Fruit fly (Drosophila melanogaster) whole organism, embryonic: Measurements from ENCODE around the gene Cep290.

Source experiments
- ATbp ChIP-seq: fragments of 200-800 bp; sonication (Bioruptor generic); optimal IDR thresholded peaks from 2 replicates; lab custom pipeline; 2017; ENCODE audit warnings: missing biosample characterization, mild to moderate bottlenecking, missing genetic modification characterization, missing genetic modification reagents
- Abd-B ChIP-seq: fragments of 200-800 bp; sonication (Bioruptor generic); optimal IDR thresholded peaks from 2 replicates; lab custom pipeline; 2018; ENCODE audit warnings: missing biosample characterization, mild to moderate bottlenecking, missing genetic modification characterization, moderate library complexity
- CG10654 ChIP-seq: fragments of 200-800 bp; sonication (Bioruptor generic); optimal IDR thresholded peaks from 2 replicates; lab custom pipeline; 2016; ENCODE audit warnings: missing biosample characterization, missing genetic modification characterization
- CG11504 ChIP-seq: fragments of 200-800 bp; sonication (Bioruptor generic); optimal IDR thresholded peaks from 3 replicates; lab custom pipeline; 2019; ENCODE audit warnings: missing biosample characterization, mild to moderate bottlenecking, missing genetic modification characterization, moderate library complexity
- CG12236 ChIP-seq: fragments of 200-800 bp; sonication (Bioruptor generic); optimal IDR thresholded peaks from 2 replicates; lab custom pipeline; 2016; ENCODE audit warnings: missing biosample characterization, missing genetic modification characterization
- CG16863 ChIP-seq: fragments of 200-800 bp; sonication (Bioruptor generic); optimal IDR thresholded peaks from 3 replicates; lab custom pipeline; 2016; ENCODE audit warnings: missing biosample characterization, missing genetic modification characterization
- CG17186 ChIP-seq: fragments of 200-800 bp; sonication (Bioruptor generic); optimal IDR thresholded peaks from 3 replicates; lab custom pipeline; 2017; ENCODE audit warnings: missing biosample characterization, missing genetic modification reagents, missing genetic modification characterization
- CG17361 ChIP-seq: fragments of 200-800 bp; sonication (Bioruptor generic); IDR thresholded peaks from 3 replicates; pipeline ENCODE4 v1.3.6; 2022; ENCODE audit warnings: missing biosample characterization, missing genetic modification characterization
- CG17829 ChIP-seq: fragments of 200-800 bp; optimal IDR thresholded peaks from 2 replicates; lab custom pipeline; 2019; ENCODE audit warnings: missing biosample characterization, mild to moderate bottlenecking, missing genetic modification characterization, moderate library complexity
- CG18262 ChIP-seq: fragments of 200-800 bp; optimal IDR thresholded peaks from 3 replicates; lab custom pipeline; 2019; ENCODE audit warnings: missing biosample characterization, mild to moderate bottlenecking, missing genetic modification characterization, moderate library complexity
- CG30403 ChIP-seq: fragments of 200-800 bp; sonication (Bioruptor generic); optimal IDR thresholded peaks from 3 replicates; lab custom pipeline; 2016; ENCODE audit warnings: missing biosample characterization, missing genetic modification characterization
- CG3838 ChIP-seq: fragments of 200-800 bp; sonication (Bioruptor generic); optimal IDR thresholded peaks from 3 replicates; lab custom pipeline; 2016; ENCODE audit warnings: missing biosample characterization, missing genetic modification characterization
- CG4707 ChIP-seq: fragments of 200-800 bp; sonication (Bioruptor generic); optimal IDR thresholded peaks from 2 replicates; lab custom pipeline; 2018; ENCODE audit warnings: missing biosample characterization, mild to moderate bottlenecking, missing genetic modification characterization, moderate library complexity
- CG6654 ChIP-seq: fragments of 200-800 bp; sonication (Bioruptor generic); optimal IDR thresholded peaks from 2 replicates; lab custom pipeline; 2017; ENCODE audit warnings: missing biosample characterization, mild to moderate bottlenecking, missing genetic modification characterization
- CG6791 ChIP-seq: fragments of 200-800 bp; sonication (Bioruptor generic); IDR thresholded peaks from 3 replicates; pipeline ENCODE4 v1.3.6; 2022; ENCODE audit warnings: missing biosample characterization, missing genetic modification characterization; ENCODE audit not compliant: partially characterized antibody
- CG6813 ChIP-seq: fragments of 200-800 bp; sonication (Bioruptor generic); optimal IDR thresholded peaks from 2 replicates; lab custom pipeline; 2017; ENCODE audit warnings: missing biosample characterization, missing genetic modification characterization, mild to moderate bottlenecking, moderate library complexity, missing genetic modification reagents
- CG7372 ChIP-seq: fragments of 200-800 bp; sonication (Bioruptor generic); IDR thresholded peaks from 2 replicates; pipeline ENCODE4 v1.3.6; 2022; ENCODE audit warnings: missing biosample characterization, missing genetic modification characterization
- CG7745 ChIP-seq: fragments of 200-800 bp; sonication (Bioruptor generic); optimal IDR thresholded peaks from 2 replicates; lab custom pipeline; 2018; ENCODE audit warnings: missing biosample characterization, mild to moderate bottlenecking, missing genetic modification characterization, moderate library complexity
- CG7839 ChIP-seq: fragments of 200-800 bp; sonication (Bioruptor generic); optimal IDR thresholded peaks from 3 replicates; lab custom pipeline; 2018; ENCODE audit warnings: missing biosample characterization, mild to moderate bottlenecking, missing genetic modification characterization, moderate library complexity
- CG8388 ChIP-seq: fragments of 200-800 bp; sonication (Bioruptor generic); optimal IDR thresholded peaks from 2 replicates; lab custom pipeline; 2019; ENCODE audit warnings: missing biosample characterization, mild to moderate bottlenecking, missing genetic modification characterization, moderate library complexity
- CG9876 ChIP-seq: fragments of 200-800 bp; sonication (Bioruptor generic); optimal IDR thresholded peaks from 2 replicates; lab custom pipeline; 2016; ENCODE audit warnings: missing biosample characterization, missing genetic modification characterization
- CTCF ChIP-seq: fragments of 200-800 bp; sonication (Bioruptor generic); optimal IDR thresholded peaks from 2 replicates; lab custom pipeline; 2017; ENCODE audit warnings: missing biosample characterization, mild to moderate bottlenecking, missing genetic modification characterization, moderate library complexity
- Doc2 ChIP-seq: fragments of 200-800 bp; sonication (Bioruptor generic); IDR thresholded peaks from 2 replicates; pipeline ENCODE4 v1.3.6; 2022; ENCODE audit warnings: missing biosample characterization, missing genetic modification characterization
- Dp ChIP-seq: fragments of 200-800 bp; sonication (Bioruptor generic); optimal IDR thresholded peaks from 2 replicates; lab custom pipeline; 2018; ENCODE audit warnings: missing biosample characterization, mild to moderate bottlenecking, missing genetic modification characterization, moderate library complexity
- ERR ChIP-seq: fragments of 200-800 bp; sonication (Bioruptor generic); optimal IDR thresholded peaks from 2 replicates; lab custom pipeline; 2016; ENCODE audit warnings: missing biosample characterization, missing genetic modification characterization
- Gsc ChIP-seq: fragments of 200-800 bp; sonication (Bioruptor generic); IDR thresholded peaks from 2 replicates; pipeline ENCODE4 v1.3.6; 2022; ENCODE audit warnings: missing biosample characterization, missing genetic modification characterization
- MESR4 ChIP-seq: fragments of 200-800 bp; sonication (Bioruptor generic); optimal IDR thresholded peaks from 2 replicates; lab custom pipeline; 2018; ENCODE audit warnings: missing biosample characterization, mild to moderate bottlenecking, missing genetic modification characterization, moderate library complexity
- Poxn ChIP-seq: fragments of 200-800 bp; sonication (Bioruptor generic); IDR thresholded peaks from 2 replicates; pipeline ENCODE4 v1.3.6; 2022; ENCODE audit warnings: missing biosample characterization, missing genetic modification characterization
- Rfx ChIP-seq: fragments of 200-800 bp; sonication (Bioruptor generic); IDR thresholded peaks from 2 replicates; pipeline ENCODE4 v1.3.6; 2022; ENCODE audit warnings: missing biosample characterization, missing genetic modification characterization
- Taf1 ChIP-seq: fragments of 200-800 bp; sonication (Bioruptor generic); IDR thresholded peaks from 2 replicates; pipeline ENCODE4 v1.3.6; 2022; ENCODE audit warnings: missing biosample characterization, missing genetic modification characterization
- YL-1 ChIP-seq: fragments of 200-800 bp; sonication (Bioruptor generic); optimal IDR thresholded peaks from 3 replicates; lab custom pipeline; 2017; ENCODE audit warnings: missing biosample characterization, mild to moderate bottlenecking, missing genetic modification characterization
- abd-A ChIP-seq: fragments of 200-800 bp; sonication (Bioruptor generic); optimal IDR thresholded peaks from 3 replicates; lab custom pipeline; 2019; ENCODE audit warnings: missing biosample characterization, mild to moderate bottlenecking, missing genetic modification characterization, moderate library complexity
- ato ChIP-seq: fragments of 200-800 bp; sonication (Bioruptor generic); IDR thresholded peaks from 2 replicates; pipeline ENCODE4 v1.3.6; 2022; ENCODE audit warnings: missing biosample characterization, missing genetic modification characterization; ENCODE audit not compliant: partially characterized antibody
- bcd ChIP-seq: fragments of 200-800 bp; sonication (Bioruptor generic); optimal IDR thresholded peaks from 2 replicates; lab custom pipeline; 2017; ENCODE audit warnings: missing biosample characterization, mild to moderate bottlenecking, missing genetic modification characterization
- chif ChIP-seq, 2 experiments: fragments of 200-800 bp; sonication (Bioruptor generic); optimal IDR thresholded peaks; 3 replicates each; lab custom pipeline; 2016; ENCODE audit warnings: missing biosample characterization in 2 of 2, missing genetic modification characterization in 2 of 2
- ems ChIP-seq: fragments of 200-800 bp; sonication (Bioruptor generic); optimal IDR thresholded peaks from 3 replicates; lab custom pipeline; 2016; ENCODE audit warnings: missing biosample characterization, missing genetic modification characterization
- exex ChIP-seq: fragments of 200-800 bp; sonication (Bioruptor generic); optimal IDR thresholded peaks from 4 replicates; lab custom pipeline; 2018; ENCODE audit warnings: missing biosample characterization, mild to moderate bottlenecking, missing genetic modification characterization, moderate library complexity
- fd3F ChIP-seq: fragments of 200-800 bp; sonication (Bioruptor generic); optimal IDR thresholded peaks from 2 replicates; lab custom pipeline; 2018; ENCODE audit warnings: missing biosample characterization, mild to moderate bottlenecking, missing genetic modification characterization, moderate library complexity
- fu2 ChIP-seq: fragments of 200-800 bp; sonication (Bioruptor generic); optimal IDR thresholded peaks from 2 replicates; lab custom pipeline; 2016; ENCODE audit warnings: missing biosample characterization, missing genetic modification characterization
- gce ChIP-seq: fragments of 200-800 bp; sonication (Bioruptor generic); IDR thresholded peaks from 3 replicates; pipeline ENCODE4 v1.3.6; 2022; ENCODE audit warnings: missing biosample characterization, missing genetic modification characterization
- gem ChIP-seq: fragments of 200-800 bp; sonication (Bioruptor generic); optimal IDR thresholded peaks from 2 replicates; lab custom pipeline; 2019; ENCODE audit warnings: missing biosample characterization, mild to moderate bottlenecking, missing genetic modification characterization, moderate library complexity
- hbn ChIP-seq: fragments of 200-800 bp; sonication (Bioruptor generic); IDR thresholded peaks from 2 replicates; pipeline ENCODE4 v1.3.6; 2022; ENCODE audit warnings: missing biosample characterization, missing genetic modification characterization; ENCODE audit not compliant: partially characterized antibody
- jumu ChIP-seq: fragments of 200-800 bp; sonication (Bioruptor generic); optimal IDR thresholded peaks from 3 replicates; lab custom pipeline; 2016; ENCODE audit warnings: missing biosample characterization, missing genetic modification characterization
- kni ChIP-seq: fragments of 200-800 bp; sonication (Bioruptor generic); optimal IDR thresholded peaks from 3 replicates; lab custom pipeline; 2017; ENCODE audit warnings: mild to moderate bottlenecking, missing biosample characterization, missing genetic modification reagents, missing genetic modification characterization
- lilli ChIP-seq: fragments of 200-800 bp; sonication (Bioruptor generic); optimal IDR thresholded peaks from 3 replicates; lab custom pipeline; 2016; ENCODE audit warnings: missing biosample characterization, missing genetic modification characterization
- nerfin-2 ChIP-seq: fragments of 200-800 bp; sonication (Bioruptor generic); IDR thresholded peaks from 2 replicates; pipeline ENCODE4 v1.3.6; 2022; ENCODE audit warnings: missing biosample characterization, missing genetic modification characterization; ENCODE audit not compliant: partially characterized antibody
- pb ChIP-seq: fragments of 200-800 bp; sonication (Bioruptor generic); optimal IDR thresholded peaks from 3 replicates; lab custom pipeline; 2016; ENCODE audit warnings: missing biosample characterization, missing genetic modification characterization
- sna ChIP-seq: fragments of 200-800 bp; sonication (Bioruptor generic); IDR thresholded peaks from 2 replicates; pipeline ENCODE4 v1.3.6; 2022; ENCODE audit warnings: missing biosample characterization, missing genetic modification characterization; ENCODE audit not compliant: partially characterized antibody
- stc ChIP-seq: fragments of 200-800 bp; sonication (Bioruptor generic); IDR thresholded peaks from 2 replicates; pipeline ENCODE4 v1.3.6; 2022; ENCODE audit warnings: missing biosample characterization, missing genetic modification characterization
- tgo ChIP-seq: fragments of 200-800 bp; sonication (Bioruptor generic); IDR thresholded peaks from 3 replicates; pipeline ENCODE4 v1.3.6; 2022; ENCODE audit warnings: missing biosample characterization, missing genetic modification characterization
- tup ChIP-seq: fragments of 200-800 bp; sonication (Bioruptor generic); optimal IDR thresholded peaks from 2 replicates; lab custom pipeline; 2016; ENCODE audit warnings: missing biosample characterization, mild to moderate bottlenecking, missing genetic modification characterization, moderate library complexity

The Cep290 gene

DNA sequence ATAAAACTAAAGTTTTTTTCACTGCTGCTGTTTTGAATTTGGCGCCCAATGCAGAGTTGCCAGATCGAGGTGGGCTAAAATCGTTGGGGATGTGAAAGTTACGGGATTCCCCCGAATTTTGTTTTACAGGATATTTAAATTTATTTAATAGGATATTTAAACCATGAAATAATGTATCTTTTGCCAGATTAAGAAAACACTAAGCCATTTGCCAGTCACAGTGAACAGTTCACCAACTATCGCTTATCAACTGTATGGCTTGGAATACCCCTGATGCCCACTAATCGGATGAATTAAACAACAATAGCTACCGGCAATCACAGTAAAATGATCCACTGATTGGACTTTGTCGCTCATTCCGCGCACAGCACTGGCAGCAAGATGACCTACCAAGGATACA, 7.3 kb downstream of the Cep290 start, which contains the start of gene Dci (continued):
- TF ChIP-seq fu2 (GFP tag; lab: Kevin White, UChicago) (peak; percentile 54), abd-A (tag; lab: Kevin White, UChicago) (no peak), CG6791 (GFP tag; lab: Robert Waterston, UW) (peak; percentile 66), fd3F (GFP tag; lab: Kevin White, UChicago) (peak; percentile 22), bcd (GFP tag; lab: Kevin White, UChicago) (peak; percentile 69), hbn (GFP tag; lab: Robert Waterston, UW) (peak; percentile 89), jumu (GFP tag; lab: Kevin White, UChicago) (peak; percentile 72), pb (GFP tag; lab: Kevin White, UChicago) (no peak), CG7839 (tag; lab: Kevin White, UChicago) (peak; percentile 49), ems (GFP tag; lab: Kevin White, UChicago) (peak; percentile 60), CG12236 (GFP tag; lab: Kevin White, UChicago) (no peak), CG11504 (tag; lab: Kevin White, UChicago) (no peak), CG17186 (GFP tag; lab: Kevin White, UChicago) (peak; percentile 29), CG6813 (GFP tag; lab: Kevin White, UChicago) (no peak), gce (GFP tag; lab: Robert Waterston, UW) (peak; percentile 42; the same call in 1 of the 3 replicates), stc (GFP tag; lab: Robert Waterston, UW) (no peak), CTCF (GFP tag; lab: Kevin White, UChicago) (peak; percentile 28), CG3838 (GFP tag; lab: Kevin White, UChicago) (peak; percentile 20), gem (tag; lab: Kevin White, UChicago) (peak; percentile 82), Taf1 (GFP tag; lab: Robert Waterston, UW) (peak; percentile 50; the same call in 1 of the 2 replicates), CG7372 (GFP tag; lab: Robert Waterston, UW) (peak; percentile 61), chif (GFP tag; optimal IDR thresholded peaks at IDR 0.05; lab: Kevin White, UChicago) (peak; percentile 72 to 73), CG30403 (GFP tag; lab: Kevin White, UChicago) (peak; percentile 85), ato (GFP tag; lab: Robert Waterston, UW) (0 out of 2 replicates have a peak, but pooled peaks have one; percentile 41), Dp (GFP tag; lab: Kevin White, UChicago) (peak; percentile 87), kni (GFP tag; lab: Kevin White, UChicago) (no peak), lilli (GFP tag; lab: Kevin White, UChicago) (peak; percentile 77), Poxn (GFP tag; lab: Robert Waterston, UW) (peak; percentile 64; the same call in 1 of the 2 replicates), CG17829 (tag; lab: Kevin White, UChicago) (peak; percentile 64), CG9876 (GFP tag; lab: Kevin White, UChicago) (peak; percentile 26), ERR (GFP tag; lab: Kevin White, UChicago) (peak; percentile 39), CG4707 (GFP tag; lab: Kevin White, UChicago) (no peak), Rfx (GFP tag; lab: Robert Waterston, UW) (peak; percentile 87), tgo (GFP tag; lab: Robert Waterston, UW) (peak; percentile 70), Gsc (GFP tag; lab: Robert Waterston, UW) (no peak), Abd-B (GFP tag; lab: Kevin White, UChicago) (peak; percentile 86), CG17361 (GFP tag; lab: Robert Waterston, UW) (no peak; the same call in 2 of the 3 replicates), CG16863 (GFP tag; lab: Kevin White, UChicago) (peak; percentile 46), CG18262 (tag; lab: Kevin White, UChicago) (no peak), CG7745 (tag; lab: Kevin White, UChicago) (no peak), MESR4 (GFP tag; lab: Kevin White, UChicago) (no peak), CG6654 (GFP tag; lab: Kevin White, UChicago) (no peak), CG8388 (GFP tag; lab: Kevin White, UChicago) (peak; percentile 34), nerfin-2 (GFP tag; lab: Robert Waterston, UW) (peak; percentile 53; the same call in 1 of the 2 replicates), Doc2 (GFP tag; lab: Robert Waterston, UW) (no peak), YL-1 (GFP tag; lab: Kevin White, UChicago) (no peak), ATbp (peak; percentile 33), tup (peak; percentile 63), sna (GFP tag; lab: Robert Waterston, UW) (peak; percentile 84), CG10654 (peak; percentile 75), exex (tag; lab: Kevin White, UChicago) (no peak)
